Worm (Caenorhabditis elegans) whole organism, early embryonic: ENCODE measurements around the gene T10H9.1.

Source experiments
- B0310.2 ChIP-seq: sonication (generic microtip); optimal IDR thresholded peaks from 2 replicates; lab custom pipeline; 2016; ENCODE audit warnings: mild to moderate bottlenecking, missing genetic modification characterization, missing compliant biosample characterization
- aly-1 ChIP-seq: sonication (generic microtip); optimal IDR thresholded peaks from 2 replicates; lab custom pipeline; 2016; ENCODE audit warnings: missing genetic modification characterization, missing compliant biosample characterization
- ama-1 ChIP-seq: fragments of 150-350 bp; optimal IDR thresholded peaks from 2 replicates; lab custom pipeline; 2014
- ceh-13 ChIP-seq: fragments of 200-800 bp; sonication (Bioruptor generic); optimal IDR thresholded peaks from 2 replicates; lab custom pipeline; 2018; ENCODE audit warnings: mild to moderate bottlenecking, missing genetic modification characterization, missing compliant biosample characterization
- ceh-36 ChIP-seq: sonication (generic microtip); optimal IDR thresholded peaks from 2 replicates; lab custom pipeline; 2016; ENCODE audit warnings: missing genetic modification characterization, inconsistent platforms, missing compliant biosample characterization
- flt-1 ChIP-seq: fragments of 200-800 bp; sonication (Bioruptor generic); IDR thresholded peaks from 2 replicates; pipeline ENCODE4 v1.3.6; 2022; ENCODE audit warnings: missing genetic modification characterization, missing compliant biosample characterization
- hmbx-1 ChIP-seq: sonication (generic microtip); optimal IDR thresholded peaks from 2 replicates; lab custom pipeline; 2016; ENCODE audit warnings: mild to moderate bottlenecking, missing genetic modification characterization, missing compliant biosample characterization
- hnd-1 ChIP-seq: sonication (generic microtip); optimal IDR thresholded peaks from 2 replicates; lab custom pipeline; 2016; ENCODE audit warnings: missing genetic modification characterization, missing compliant biosample characterization
- pes-1 ChIP-seq: fragments of 200-800 bp; sonication (Bioruptor generic); IDR thresholded peaks from 2 replicates; pipeline ENCODE4 v1.3.6; 2022; ENCODE audit warnings: missing genetic modification reagents, missing genetic modification characterization, missing compliant biosample characterization
- sea-1 ChIP-seq: fragments of 200-800 bp; sonication (Bioruptor generic); conservative IDR thresholded peaks from 2 replicates; pipeline ENCODE4 v1.3.6; 2022; ENCODE audit warnings: missing genetic modification characterization, missing compliant biosample characterization
- tbx-11 ChIP-seq: fragments of 200-800 bp; sonication (Bioruptor generic); IDR thresholded peaks from 2 replicates; pipeline ENCODE4 v1.3.6; 2022; ENCODE audit warnings: missing genetic modification characterization, missing compliant biosample characterization
- tra-4 ChIP-seq: sonication (generic microtip); optimal IDR thresholded peaks from 2 replicates; lab custom pipeline; 2017; ENCODE audit warnings: missing genetic modification characterization, missing compliant biosample characterization

- TF ChIP-seq tbx-11 (GFP tag; lab: Robert Waterston, UW), result no peak
- TF ChIP-seq ceh-13, result no peak
- TF ChIP-seq flt-1 (GFP tag; lab: Robert Waterston, UW), result no peak
- no peak for TF ChIP-seq ama-1 (lab: Kevin White, UChicago)
- TF ChIP-seq ceh-36, result no peak
- TF ChIP-seq hmbx-1, result no peak
- TF ChIP-seq sea-1 (GFP tag; lab: Robert Waterston, UW), result no peak
- no peak for TF ChIP-seq hnd-1 (tag; lab: Kevin White, UChicago)
- no peak for TF ChIP-seq tra-4 (tag; lab: Kevin White, UChicago)
- TF ChIP-seq pes-1 (GFP tag; lab: Robert Waterston, UW), result no peak
- no peak for TF ChIP-seq aly-1 (tag; lab: Kevin White, UChicago)
- no peak for TF ChIP-seq B0310.2 (tag; lab: Kevin White, UChicago)
Measured at ce11 chrV:6602556-6603062, 46.8 kb upstream of the T10H9.1 start, which contains the start of gene ZK1055.6.
